Worm (Caenorhabditis elegans): ENCODE results near the gene R07H5.9.

ce11 chrIV:11248031-11248631 lies 40.8 kb downstream of the R07H5.9 start, which contains the start of gene C05C12.4:
- TF ChIP-seq tbx-9 (tag; optimal IDR thresholded peaks at IDR 0.05; ENCODE audit: borderline replicate concordance) (no peak), hmg-1.2 (GFP tag; IDR thresholded peaks at IDR 0.05) (no peak), dpl-1 (GFP tag; optimal IDR thresholded peaks at IDR 0.05) (no peak), F23B12.7 (tag; optimal IDR thresholded peaks at IDR 0.05; ENCODE audit: insufficient read depth) (no peak), sea-2 (GFP tag; IDR thresholded peaks at IDR 0.05) (no peak), xnd-1 (tag; optimal IDR thresholded peaks at IDR 0.05) (no peak), Y79H2A.3 (GFP tag; conservative IDR thresholded peaks at IDR 0.05) (no peak), F49E8.2 (tag; optimal IDR thresholded peaks at IDR 0.05; ENCODE audit: insufficient read depth) (no peak), bed-2 (GFP tag; IDR thresholded peaks at IDR 0.05) (no peak), ceh-79 (tag; optimal IDR thresholded peaks at IDR 0.05) (no peak), ztf-18 (tag; optimal IDR thresholded peaks at IDR 0.05) (no peak), B0336.3 (GFP tag; IDR thresholded peaks at IDR 0.05) (no peak), gei-17 (GFP tag; optimal IDR thresholded peaks at IDR 0.05) (no peak)

All from whole organism, young adult.